Fruit fly (Drosophila melanogaster): Measurements from ENCODE around the gene Sqor.

- TF ChIP-seq Sin3A (optimal IDR thresholded peaks at IDR 0.05) (no peak), psq (optimal IDR thresholded peaks at IDR 0.05) (no peak), ttk (optimal IDR thresholded peaks at IDR 0.05) (no peak)
These were observed at the start of gene Sqor for dm6 chr3L:4239442-4240322.

All from Kc167 (cell line).